Fruit fly (Drosophila melanogaster): ENCODE results near the gene jar.
A peak's percentile ranks its signal among the peaks of the same experiment; 100 is the strongest.

Gene jar

DNA sequence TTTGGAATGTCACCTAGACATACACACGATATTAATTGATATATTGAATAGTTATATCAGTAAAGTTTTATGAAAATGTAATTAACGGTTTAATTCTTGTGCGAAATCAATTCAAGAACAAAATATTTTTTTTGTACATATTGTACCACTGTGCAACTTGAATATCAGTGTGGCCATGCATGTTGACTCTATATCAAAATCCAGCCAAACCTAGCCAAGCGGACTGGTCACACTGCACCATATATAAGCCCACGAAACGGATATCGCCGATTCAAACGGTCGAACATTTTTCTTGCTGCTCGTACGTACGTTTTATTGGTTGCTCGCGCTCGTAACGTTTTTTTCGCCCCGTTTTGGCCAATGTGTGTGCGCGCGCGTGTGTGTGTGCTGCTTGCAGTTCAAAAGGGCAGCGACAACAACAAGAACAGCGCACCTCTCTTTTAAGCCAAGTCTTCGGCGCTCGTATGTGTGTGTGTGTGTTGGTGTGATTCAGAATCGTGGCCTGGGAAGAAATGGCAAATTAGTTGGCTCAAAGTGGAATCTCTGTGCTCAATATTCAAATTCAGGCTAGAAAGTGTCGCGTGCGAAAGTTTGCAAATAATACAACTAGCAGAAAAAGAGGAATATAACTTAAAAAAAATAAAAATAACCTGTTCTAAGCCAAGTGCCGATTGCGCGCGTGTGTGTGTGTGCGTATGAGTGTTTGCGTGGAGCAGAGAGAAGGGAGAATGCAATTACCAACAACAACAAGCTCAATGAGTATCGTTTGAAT, 23.9 kb upstream of the jar start, which contains the start of gene crb (continued):
- TF ChIP-seq chinmo (GFP tag; IDR thresholded peaks at IDR 0.05; ENCODE audit: partially characterized antibody) (peak; percentile 85), unc-4 (GFP tag; IDR thresholded peaks at IDR 0.05; ENCODE audit: partially characterized antibody) (no peak), BEAF-32 (GFP tag; optimal IDR thresholded peaks at IDR 0.05) (peak; percentile 42), CG1233 (GFP tag; optimal IDR thresholded peaks at IDR 0.05) (peak; percentile 50), CG2678 (tag; optimal IDR thresholded peaks at IDR 0.05) (peak; percentile 54), CG12744 (GFP tag; optimal IDR thresholded peaks at IDR 0.05) (peak; percentile 55), sna (GFP tag; IDR thresholded peaks at IDR 0.05; ENCODE audit: partially characterized antibody) (0 out of 2 replicates have a peak, but pooled peaks have one; percentile 12), wor (GFP tag; IDR thresholded peaks at IDR 0.05) (no peak), H15 (GFP tag; IDR thresholded peaks at IDR 0.05) (0 out of 3 replicates have a peak, but pooled peaks have one; percentile 35), CG13624 (GFP tag; optimal IDR thresholded peaks at IDR 0.05) (peak; percentile 62), ranshi (GFP tag; IDR thresholded peaks at IDR 0.05) (peak; percentile 59; the same call in 1 of the 2 replicates), CG10979 (tag; optimal IDR thresholded peaks at IDR 0.05) (peak; percentile 25), CG8388 (GFP tag; optimal IDR thresholded peaks at IDR 0.05) (peak; percentile 14), Hsf (GFP tag; optimal IDR thresholded peaks at IDR 0.05) (peak; percentile 50), Ada2b (GFP tag; IDR thresholded peaks at IDR 0.05) (peak; percentile 42; the same call in 1 of the 2 replicates), CG11696 (GFP tag; IDR thresholded peaks at IDR 0.05) (no peak), dysf (GFP tag; IDR thresholded peaks at IDR 0.05) (peak; percentile 48; the same call in 2 of the 3 replicates), Dll (GFP tag; IDR thresholded peaks at IDR 0.05; ENCODE audit: partially characterized antibody) (peak; percentile 44; the same call in 1 of the 4 replicates), CG11398 (GFP tag; optimal IDR thresholded peaks at IDR 0.05) (no peak), vvl (GFP tag; IDR thresholded peaks at IDR 0.05) (peak; percentile 69), crol (GFP tag; IDR thresholded peaks at IDR 0.05) (no peak; the same call in 1 of the 2 replicates), sc (optimal IDR thresholded peaks at IDR 0.05) (no peak), sc (GFP tag; optimal IDR thresholded peaks at IDR 0.05) (no peak), CG31365 (tag; optimal IDR thresholded peaks at IDR 0.05) (peak; percentile 11), CG12942 (GFP tag; optimal IDR thresholded peaks at IDR 0.05) (peak; percentile 37), Nf-YA (GFP tag; IDR thresholded peaks at IDR 0.05) (peak; percentile 47; the same call in 1 of the 2 replicates), CG10543 (GFP tag; optimal IDR thresholded peaks at IDR 0.05) (peak; percentile 72), tna (GFP tag; IDR thresholded peaks at IDR 0.05; ENCODE audit: partially characterized antibody) (0 out of 2 replicates have a peak, but pooled peaks have one; percentile 26), CG11456 (GFP tag; IDR thresholded peaks at IDR 0.05) (0 out of 3 replicates have a peak, but pooled peaks have one; percentile 43), TFAM (GFP tag; optimal IDR thresholded peaks at IDR 0.05) (no peak), ab (GFP tag; optimal IDR thresholded peaks at IDR 0.05) (no peak), zfh1 (GFP tag; IDR thresholded peaks at IDR 0.05) (peak; percentile 67; the same call in 2 of the 3 replicates), Nf-YB (GFP tag; optimal IDR thresholded peaks at IDR 0.05) (peak; percentile 25), nom (GFP tag; optimal IDR thresholded peaks at IDR 0.05) (peak; percentile 31), bab2 (GFP tag; optimal IDR thresholded peaks at IDR 0.05) (no peak), oc (tag; optimal IDR thresholded peaks at IDR 0.05) (peak; percentile 25), tx (GFP tag; optimal IDR thresholded peaks at IDR 0.05) (no peak), fd96Cb (tag; optimal IDR thresholded peaks at IDR 0.05) (no peak), pb (GFP tag; optimal IDR thresholded peaks at IDR 0.05) (peak; percentile 44), pum (GFP tag; optimal IDR thresholded peaks at IDR 0.05) (peak; percentile 7), lmd (GFP tag; IDR thresholded peaks at IDR 0.05) (peak; percentile 37; the same call in 1 of the 2 replicates), CG4730 (GFP tag; IDR thresholded peaks at IDR 0.05) (no peak), CG2202 (tag; optimal IDR thresholded peaks at IDR 0.05) (peak; percentile 22), CG9609 (GFP tag; optimal IDR thresholded peaks at IDR 0.05) (peak; percentile 18), Hr39 (optimal IDR thresholded peaks at IDR 0.05) (no peak), ash1 (GFP tag; optimal IDR thresholded peaks at IDR 0.05) (peak; percentile 27), Vsx1 (GFP tag; optimal IDR thresholded peaks at IDR 0.05) (no peak), CG7987 (GFP tag; optimal IDR thresholded peaks at IDR 0.05) (peak; percentile 58), CG3281 (GFP tag; optimal IDR thresholded peaks at IDR 0.05) (peak; percentile 43)

Data from whole organism, embryonic.